Worm (Caenorhabditis elegans): Measurements from ENCODE around the gene str-261.
"Not testable (repeated sequence)": the region's sequence is repeated elsewhere in the genome, so short reads cannot be mapped to it uniquely, and the experiment has no call there.

str-261 gene

ce11 chrIII:11074214-11074613 is at the start of gene str-261:
Gene str-261, plus strand, starts transcription at chrIII:11074514.
- TF ChIP-seq him-1 (tag; optimal IDR thresholded peaks at IDR 0.05) (no peak), W03F9.2 (tag; optimal IDR thresholded peaks at IDR 0.05) (no peak), dao-5 (tag; optimal IDR thresholded peaks at IDR 0.05) (no peak)

ce11 chrIII:11025138-11025537 is 49.2 kb upstream of the str-261 start:
- TF ChIP-seq him-1 (tag; optimal IDR thresholded peaks at IDR 0.05) (no peak), W03F9.2 (tag; optimal IDR thresholded peaks at IDR 0.05) (no peak), dao-5 (tag; optimal IDR thresholded peaks at IDR 0.05) (no peak)

DNA sequence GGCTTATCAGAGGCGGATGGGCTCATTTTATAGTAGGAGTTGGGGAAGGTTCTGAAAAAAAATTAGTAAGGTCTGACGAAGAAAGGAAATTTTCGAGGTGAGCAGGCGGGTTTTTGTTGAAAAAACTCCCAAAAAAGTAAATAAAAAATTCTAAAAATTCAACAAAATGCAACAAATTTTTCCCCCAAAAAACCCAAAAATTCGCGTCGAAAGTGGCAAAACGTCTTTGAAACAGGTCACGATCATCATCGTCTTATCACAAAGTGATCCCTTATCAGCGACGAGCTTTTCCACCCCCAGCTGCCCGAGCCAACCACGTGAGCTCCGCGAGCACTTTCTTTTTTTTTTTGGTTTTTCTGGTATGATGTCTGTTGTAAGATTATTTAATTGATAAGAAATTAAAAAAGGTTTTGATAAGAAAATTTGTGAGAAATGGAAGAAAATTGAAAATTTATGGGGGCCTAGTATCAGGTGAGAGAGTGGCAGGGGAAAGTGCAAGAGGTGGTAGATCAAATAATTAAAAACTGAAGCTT is 47.7 kb upstream of the str-261 start, which contains the start of gene Y48A6B.7:
Y48A6B.7 (minus strand) TSS at position 51 of the 533 bp plus-strand sequence.
- TF ChIP-seq him-1 (tag; optimal IDR thresholded peaks at IDR 0.05) (no peak), W03F9.2 (tag; optimal IDR thresholded peaks at IDR 0.05) (peak; percentile 28), dao-5 (tag; optimal IDR thresholded peaks at IDR 0.05) (no peak)

DNA sequence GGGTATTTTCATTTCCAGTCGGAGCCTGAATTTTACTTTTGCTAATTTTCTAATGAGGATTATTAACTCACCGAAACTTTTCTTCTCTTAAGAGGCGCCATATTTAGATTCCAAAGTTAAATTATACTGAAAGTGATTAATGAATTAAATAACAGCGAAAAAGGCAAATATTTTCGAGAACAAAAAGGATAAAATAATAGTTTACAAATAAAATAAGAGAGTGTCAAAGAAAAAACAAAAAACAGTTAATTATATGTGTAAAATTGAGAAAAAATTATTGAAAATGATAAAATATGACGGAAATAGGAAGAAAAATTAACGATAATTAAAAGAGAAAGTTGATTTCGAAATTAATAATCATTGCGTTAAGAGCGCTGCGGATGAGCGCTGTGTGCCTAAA is 45.0 kb upstream of the str-261 start, which contains the start of gene Y48A6B.8:
Y48A6B.8 (minus strand) TSS at position 101 of the 400 bp plus-strand sequence.
- TF ChIP-seq him-1, W03F9.2, dao-5 (tag; optimal IDR thresholded peaks at IDR 0.05): not testable (repeated sequence)

- TF ChIP-seq W03F9.2 (tag; optimal IDR thresholded peaks at IDR 0.05) (no peak), him-1 (tag; optimal IDR thresholded peaks at IDR 0.05) (no peak), dao-5 (tag; optimal IDR thresholded peaks at IDR 0.05) (no peak)
Observed at ce11 chrIII:11031309-11031708, 43.0 kb upstream of the str-261 start, which contains the start of gene Y48A6B.14. Gene Y48A6B.14, plus strand, starts transcription at chrIII:11031609.

DNA sequence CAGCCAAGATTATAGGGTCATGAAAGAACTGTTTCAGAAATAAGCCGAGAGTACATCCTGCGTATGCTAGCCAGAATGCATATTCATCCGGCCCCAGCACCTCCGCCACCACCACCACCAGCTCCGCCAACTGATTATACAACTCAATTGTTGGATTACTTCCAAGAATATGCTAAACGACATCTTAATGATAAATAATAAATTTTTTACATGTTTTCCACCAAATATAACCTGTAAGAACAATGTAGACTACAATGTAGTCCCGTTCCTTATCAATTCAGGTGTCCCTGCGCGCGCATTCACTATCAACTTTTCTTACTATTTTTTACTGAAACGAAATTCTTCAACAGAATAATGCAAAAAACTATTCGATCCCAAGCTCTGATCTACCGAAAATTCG is 41.4 kb upstream of the str-261 start, which contains the start of gene Y48A6B.9:
Y48A6B.9 (plus strand) TSS at position 301 of the 400 bp plus-strand sequence.
- TF ChIP-seq him-1 (tag; optimal IDR thresholded peaks at IDR 0.05) (no peak), W03F9.2 (tag; optimal IDR thresholded peaks at IDR 0.05) (no peak), dao-5 (tag; optimal IDR thresholded peaks at IDR 0.05) (no peak)

DNA sequence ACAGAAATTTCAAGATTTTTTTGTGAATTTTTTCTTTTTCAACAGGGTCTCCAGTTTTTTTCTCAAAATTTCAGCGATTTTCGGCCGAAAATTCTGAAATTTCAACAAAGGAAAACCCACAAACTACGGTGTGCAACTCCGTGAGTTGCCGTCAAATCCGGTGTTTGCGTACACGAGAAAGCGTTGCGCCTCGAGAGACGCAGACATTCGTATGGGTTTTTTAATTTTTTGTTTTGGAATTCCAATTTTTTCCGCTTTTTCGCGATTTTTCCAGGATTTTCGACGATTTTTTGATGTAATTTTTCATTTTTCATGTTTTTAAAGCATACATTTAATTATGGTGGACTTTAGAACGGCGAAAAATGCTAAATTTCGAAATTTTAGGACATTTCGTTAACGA is 38.2 kb upstream of the str-261 start:
- TF ChIP-seq him-1 (tag; optimal IDR thresholded peaks at IDR 0.05) (peak; percentile 9), dao-5 (tag; optimal IDR thresholded peaks at IDR 0.05) (no peak), W03F9.2 (tag; optimal IDR thresholded peaks at IDR 0.05) (peak; percentile 81)

DNA sequence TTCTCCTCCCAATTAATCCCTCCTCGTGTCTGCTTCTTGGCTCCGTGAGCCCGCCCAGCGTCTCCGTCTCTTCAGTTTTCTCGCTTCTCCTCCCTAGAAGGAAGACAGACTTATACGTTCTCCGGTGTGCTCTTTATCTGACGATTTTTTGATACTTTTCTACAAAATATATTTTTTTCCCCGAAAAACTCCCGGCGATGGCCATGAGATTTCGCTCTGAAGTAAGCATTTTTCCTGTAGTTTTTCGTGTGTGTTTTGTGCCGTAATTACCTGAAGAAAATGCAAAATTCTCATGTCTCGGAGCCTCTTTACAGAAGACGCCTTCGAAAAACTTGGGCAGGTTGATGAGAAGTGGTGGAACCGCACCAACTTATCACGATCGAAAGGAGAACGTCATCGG is 37.7 kb upstream of the str-261 start, which contains the start of gene spat-2:
spat-2 (plus strand) TSS at position 301 of the 400 bp plus-strand sequence.
- TF ChIP-seq dao-5 (tag; optimal IDR thresholded peaks at IDR 0.05): no peak
- no peak for TF ChIP-seq him-1 (tag; optimal IDR thresholded peaks at IDR 0.05)
- no peak for TF ChIP-seq W03F9.2 (tag; optimal IDR thresholded peaks at IDR 0.05)

DNA sequence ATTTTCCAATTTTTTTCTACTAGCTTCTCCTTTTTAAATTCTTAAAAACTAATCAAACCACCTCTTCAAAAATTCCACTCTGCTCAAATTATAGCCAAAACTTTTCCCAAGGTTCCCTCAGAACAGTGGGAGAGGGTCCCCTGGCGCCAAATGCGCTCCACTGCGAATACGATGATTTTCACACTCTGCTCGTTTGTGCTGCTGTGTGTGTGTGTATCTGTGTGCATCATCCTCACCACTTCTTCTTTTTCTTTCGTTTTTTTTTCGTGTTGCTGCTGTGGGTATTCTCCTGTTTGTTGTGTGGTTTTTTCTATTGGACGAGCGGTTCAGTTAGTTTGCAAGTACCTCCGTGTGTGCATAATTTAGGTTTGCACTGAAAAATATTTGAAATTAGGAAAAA is 35.1 kb upstream of the str-261 start:
- no peak for TF ChIP-seq him-1 (tag; optimal IDR thresholded peaks at IDR 0.05)
- TF ChIP-seq W03F9.2 (tag; optimal IDR thresholded peaks at IDR 0.05): no peak
- no peak for TF ChIP-seq dao-5 (tag; optimal IDR thresholded peaks at IDR 0.05)

ce11 chrIII:11040606-11041005 is 33.7 kb upstream of the str-261 start:
- no peak for TF ChIP-seq W03F9.2 (tag; optimal IDR thresholded peaks at IDR 0.05)

DNA sequence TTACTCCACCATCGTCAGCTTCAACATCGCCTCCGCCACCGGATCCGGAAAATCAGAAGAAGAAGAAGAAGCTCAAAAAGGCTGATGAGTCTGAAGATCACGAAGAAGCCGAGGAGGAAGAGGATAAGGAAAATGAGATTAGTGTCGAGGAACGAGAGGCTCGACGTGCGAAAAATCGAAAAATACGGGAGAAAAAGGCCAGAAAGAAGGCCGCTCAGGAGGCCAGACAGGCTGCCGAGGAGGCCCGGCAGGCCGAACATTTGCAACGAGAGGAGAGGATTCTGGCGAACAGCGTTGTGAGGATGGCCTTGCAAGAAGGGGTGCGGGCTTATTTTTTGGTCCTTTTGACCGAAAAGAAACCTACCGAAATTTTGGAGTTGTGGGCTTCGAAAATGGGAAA is 29.1 kb upstream of the str-261 start:
- TF ChIP-seq him-1 (tag; optimal IDR thresholded peaks at IDR 0.05) (no peak), W03F9.2 (tag; optimal IDR thresholded peaks at IDR 0.05) (no peak), dao-5 (tag; optimal IDR thresholded peaks at IDR 0.05) (no peak)

DNA sequence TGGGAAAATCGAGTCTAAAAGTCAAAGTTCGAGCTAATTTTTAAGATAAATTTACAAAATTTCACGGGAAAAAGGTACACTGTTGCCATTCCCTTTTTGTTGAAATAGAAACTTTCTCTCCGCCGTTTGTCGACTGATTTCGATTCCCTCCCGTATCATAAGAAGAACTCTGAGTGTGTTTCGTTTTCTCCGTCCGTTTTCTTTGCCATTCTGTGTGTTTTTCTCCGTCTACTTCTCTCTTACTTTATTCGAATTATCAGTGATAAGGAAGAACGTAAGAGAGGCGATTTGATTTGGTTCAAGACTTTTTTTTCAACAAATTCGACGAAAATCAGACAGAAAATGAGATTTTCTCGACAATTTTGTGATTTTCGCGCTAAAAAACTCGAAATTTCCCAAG is 27.8 kb upstream of the str-261 start:
- TF ChIP-seq W03F9.2 (tag; optimal IDR thresholded peaks at IDR 0.05) (no peak), dao-5 (tag; optimal IDR thresholded peaks at IDR 0.05) (no peak), him-1 (tag; optimal IDR thresholded peaks at IDR 0.05) (no peak)

DNA sequence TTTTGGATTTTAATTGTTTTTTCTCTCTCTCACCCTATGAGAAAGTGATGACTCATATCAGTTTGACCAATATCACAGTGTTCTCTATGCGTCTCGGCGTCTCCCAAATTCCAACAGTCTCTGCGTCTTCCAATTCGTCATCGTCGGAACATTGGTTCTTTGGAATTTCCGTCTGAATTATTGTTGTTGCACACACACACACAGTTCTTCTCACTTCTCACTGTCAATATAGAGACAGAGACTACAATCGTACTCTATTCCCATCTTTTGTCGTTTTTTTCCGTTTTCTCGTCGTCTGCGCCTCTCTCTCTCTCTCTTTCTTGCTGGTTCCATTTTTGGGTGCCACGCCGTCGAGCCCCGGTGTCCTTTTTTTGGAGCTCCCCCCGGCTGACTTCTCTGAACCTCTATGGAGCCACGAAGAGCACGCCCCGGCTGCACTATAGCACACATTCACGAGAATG is 23.6 kb upstream of the str-261 start:
- TF ChIP-seq him-1 (tag; optimal IDR thresholded peaks at IDR 0.05): no peak
- no peak for TF ChIP-seq W03F9.2 (tag; optimal IDR thresholded peaks at IDR 0.05)
- no peak for TF ChIP-seq dao-5 (tag; optimal IDR thresholded peaks at IDR 0.05)

- TF ChIP-seq W03F9.2 (tag; optimal IDR thresholded peaks at IDR 0.05) (no peak), dao-5 (tag; optimal IDR thresholded peaks at IDR 0.05) (no peak), him-1 (tag; optimal IDR thresholded peaks at IDR 0.05) (no peak)
Observed at ce11 chrIII:11053603-11054002, 20.7 kb upstream of the str-261 start.

ce11 chrIII:11054032-11054431 is 20.3 kb upstream of the str-261 start:
- no peak for TF ChIP-seq dao-5 (tag; optimal IDR thresholded peaks at IDR 0.05)
- TF ChIP-seq W03F9.2 (tag; optimal IDR thresholded peaks at IDR 0.05): no peak
- no peak for TF ChIP-seq him-1 (tag; optimal IDR thresholded peaks at IDR 0.05)
